Fruit fly (Drosophila melanogaster): ENCODE results near the gene vib.

Gene vib

dm6 chr3R:19255255-19255654 is 28.8 kb upstream of the vib start (continued):
- TF ChIP-seq OdsH (GFP tag; optimal IDR thresholded peaks at IDR 0.05) (peak; percentile 49), Hr39 (GFP tag; optimal IDR thresholded peaks at IDR 0.05) (no peak), Lpt (GFP tag; optimal IDR thresholded peaks at IDR 0.05) (peak; percentile 35), CG32006 (GFP tag; optimal IDR thresholded peaks at IDR 0.05) (peak; percentile 66), pdm3 (GFP tag; optimal IDR thresholded peaks at IDR 0.05) (peak; percentile 25), Eip93F (GFP tag; optimal IDR thresholded peaks at IDR 0.05) (no peak), CG1621 (tag; optimal IDR thresholded peaks at IDR 0.05) (peak; percentile 36), CG31627 (GFP tag; optimal IDR thresholded peaks at IDR 0.05) (no peak), CG6854 (GFP tag; optimal IDR thresholded peaks at IDR 0.05) (no peak), Ets21C (GFP tag; optimal IDR thresholded peaks at IDR 0.05) (no peak)

- no peak for TF ChIP-seq Hr39 (GFP tag; optimal IDR thresholded peaks at IDR 0.05)
- no peak for TF ChIP-seq CG6792 (GFP tag; optimal IDR thresholded peaks at IDR 0.05)
- TF ChIP-seq CG6808 (GFP tag; optimal IDR thresholded peaks at IDR 0.05): peak; percentile 10
- peak; percentile 63 for TF ChIP-seq svp (GFP tag)
- TF ChIP-seq CG15336 (GFP tag; IDR thresholded peaks at IDR 0.05): no peak
- TF ChIP-seq CG1621 (tag; optimal IDR thresholded peaks at IDR 0.05): peak; percentile 10
- TF ChIP-seq fd59A (GFP tag; optimal IDR thresholded peaks at IDR 0.05): no peak
- TF ChIP-seq CG6854 (GFP tag; optimal IDR thresholded peaks at IDR 0.05): peak; percentile 82
- peak; percentile 8 for TF ChIP-seq CG10669 (GFP tag; optimal IDR thresholded peaks at IDR 0.05)
- TF ChIP-seq salr (GFP tag; optimal IDR thresholded peaks at IDR 0.05): no peak
- TF ChIP-seq dsx (GFP tag; optimal IDR thresholded peaks at IDR 0.05; ENCODE audit: poor library complexity, severe bottlenecking): peak; percentile 1
- no peak for TF ChIP-seq CG11902 (GFP tag; optimal IDR thresholded peaks at IDR 0.05)
- TF ChIP-seq CG4318 (GFP tag; optimal IDR thresholded peaks at IDR 0.05): no peak
- no peak for TF ChIP-seq CG31627 (GFP tag; optimal IDR thresholded peaks at IDR 0.05)
- TF ChIP-seq Smox (GFP tag; optimal IDR thresholded peaks at IDR 0.05): no peak
- TF ChIP-seq topi (GFP tag; optimal IDR thresholded peaks at IDR 0.05): no peak
- no peak for TF ChIP-seq CG8119 (GFP tag; IDR thresholded peaks at IDR 0.05)
- no peak for TF ChIP-seq Eip93F (GFP tag; optimal IDR thresholded peaks at IDR 0.05)
- TF ChIP-seq CG11294 (GFP tag; IDR thresholded peaks at IDR 0.05): no peak
- peak; percentile 17 for TF ChIP-seq vri (GFP tag; optimal IDR thresholded peaks at IDR 0.05)
- no peak for TF ChIP-seq Eip75B (GFP tag; optimal IDR thresholded peaks at IDR 0.05)
- no peak for TF ChIP-seq fkh (GFP tag; optimal IDR thresholded peaks at IDR 0.05)
- no peak for TF ChIP-seq CG6276 (GFP tag; optimal IDR thresholded peaks at IDR 0.05)
- no peak for TF ChIP-seq lz (GFP tag; optimal IDR thresholded peaks at IDR 0.05)
- no peak for TF ChIP-seq CG8632 (GFP tag; optimal IDR thresholded peaks at IDR 0.05)
- no peak for TF ChIP-seq Hr38 (GFP tag; optimal IDR thresholded peaks at IDR 0.05)
- peak; percentile 35 to 91 for TF ChIP-seq ss (GFP tag; optimal IDR thresholded peaks at IDR 0.05)
- no peak for TF ChIP-seq Met (GFP tag; optimal IDR thresholded peaks at IDR 0.05)
- no peak for TF ChIP-seq dac (GFP tag; optimal IDR thresholded peaks at IDR 0.05)
- TF ChIP-seq Eip78C (GFP tag): peak; percentile 45
- no peak for TF ChIP-seq CG8319 (GFP tag; optimal IDR thresholded peaks at IDR 0.05)
- TF ChIP-seq Blimp-1 (GFP tag; optimal IDR thresholded peaks at IDR 0.05): no peak
- TF ChIP-seq acj6 (GFP tag; optimal IDR thresholded peaks at IDR 0.05): no peak
- TF ChIP-seq CG34406 (GFP tag; optimal IDR thresholded peaks at IDR 0.05): no peak
These were observed 27.5 kb upstream of the vib start for dm6 chr3R:19253975-19254374.

- TF ChIP-seq CG8319 (GFP tag; optimal IDR thresholded peaks at IDR 0.05) (no peak), Eip78C (GFP tag) (peak; percentile 13), OdsH (GFP tag; optimal IDR thresholded peaks at IDR 0.05) (no peak), salr (GFP tag; optimal IDR thresholded peaks at IDR 0.05) (no peak), CG6792 (GFP tag; optimal IDR thresholded peaks at IDR 0.05) (no peak), CG16779 (tag; optimal IDR thresholded peaks at IDR 0.05) (no peak), Gug (GFP tag; IDR thresholded peaks at IDR 0.05) (no peak), CG6808 (GFP tag; optimal IDR thresholded peaks at IDR 0.05) (no peak), lz (GFP tag; optimal IDR thresholded peaks at IDR 0.05) (no peak), Eip75B (GFP tag; optimal IDR thresholded peaks at IDR 0.05) (no peak), fkh (GFP tag; optimal IDR thresholded peaks at IDR 0.05) (peak; percentile 70), dac (GFP tag; optimal IDR thresholded peaks at IDR 0.05) (no peak)
These were observed 23.6 kb upstream of the vib start for dm6 chr3R:19250063-19250462.

All from whole organism, prepupa.